Worm (Caenorhabditis elegans): ENCODE results near the gene ttr-17.
"Not testable (repeated sequence)": the region's sequence is repeated elsewhere in the genome, so short reads cannot be mapped to it uniquely, and the experiment has no call there.

ce11 chrIV:11070895-11071294 lies 4.1 kb upstream of the ttr-17 start:
- not testable (repeated sequence) for TF ChIP-seq ama-1 (optimal IDR thresholded peaks at IDR 0.05); tbx-37 (GFP tag; conservative IDR thresholded peaks at IDR 0.05); sea-1 (GFP tag; conservative IDR thresholded peaks at IDR 0.05)
